Fruit fly (Drosophila melanogaster) whole organism, prepupa: ENCODE data around the gene Hap40.

Experiments used
- Blimp-1 ChIP-seq: fragments of 200-800 bp; sonication (Bioruptor generic); optimal IDR thresholded peaks from 3 replicates; lab custom pipeline; 2017; ENCODE audit warnings: missing biosample characterization, missing genetic modification characterization, mild to moderate bottlenecking, moderate library complexity, missing genetic modification reagents
- CG10631 ChIP-seq: fragments of 200-800 bp; sonication (Bioruptor generic); optimal IDR thresholded peaks from 2 replicates; lab custom pipeline; 2016; ENCODE audit warnings: missing biosample characterization, missing genetic modification characterization
- CG10669 ChIP-seq: fragments of 200-800 bp; sonication (Bioruptor generic); optimal IDR thresholded peaks from 3 replicates; lab custom pipeline; 2018; ENCODE audit warnings: missing biosample characterization, mild to moderate bottlenecking, missing genetic modification characterization, moderate library complexity
- CG11294 ChIP-seq: fragments of 200-800 bp; sonication (Bioruptor generic); IDR thresholded peaks from 2 replicates; pipeline ENCODE4 v1.3.6; 2022; ENCODE audit warnings: missing biosample characterization, missing genetic modification characterization
- CG11902 ChIP-seq: fragments of 200-800 bp; sonication (Bioruptor generic); optimal IDR thresholded peaks from 3 replicates; lab custom pipeline; 2016; ENCODE audit warnings: missing biosample characterization, missing genetic modification characterization
- CG15336 ChIP-seq: fragments of 200-800 bp; sonication (Bioruptor generic); IDR thresholded peaks from 2 replicates; pipeline ENCODE4 v1.3.6; 2022; ENCODE audit warnings: missing biosample characterization, missing genetic modification characterization
- CG1621 ChIP-seq: fragments of 200-800 bp; sonication (Bioruptor generic); optimal IDR thresholded peaks from 3 replicates; lab custom pipeline; 2018; ENCODE audit warnings: missing biosample characterization, mild to moderate bottlenecking, missing genetic modification characterization
- CG16779 ChIP-seq: fragments of 200-800 bp; sonication (Bioruptor generic); optimal IDR thresholded peaks from 3 replicates; lab custom pipeline; 2017; ENCODE audit warnings: missing biosample characterization, mild to moderate bottlenecking, missing genetic modification characterization
- CG32006 ChIP-seq: fragments of 200-800 bp; sonication (Bioruptor generic); optimal IDR thresholded peaks from 3 replicates; lab custom pipeline; 2017; ENCODE audit warnings: missing biosample characterization, mild to moderate bottlenecking, missing genetic modification characterization
- CG34406 ChIP-seq: fragments of 200-800 bp; sonication (Bioruptor generic); optimal IDR thresholded peaks from 3 replicates; lab custom pipeline; 2016; ENCODE audit warnings: missing biosample characterization, missing genetic modification characterization
- CG3919 ChIP-seq: fragments of 200-800 bp; sonication (Bioruptor generic); optimal IDR thresholded peaks from 3 replicates; lab custom pipeline; 2016; ENCODE audit warnings: missing biosample characterization, missing genetic modification characterization
- CG4318 ChIP-seq: fragments of 200-800 bp; sonication (Bioruptor generic); optimal IDR thresholded peaks from 3 replicates; lab custom pipeline; 2017; ENCODE audit warnings: missing biosample characterization, mild to moderate bottlenecking, missing genetic modification characterization
- CG6163 ChIP-seq: fragments of 200-800 bp; sonication (Bioruptor generic); IDR thresholded peaks from 3 replicates; pipeline ENCODE4 v1.3.6; 2022; ENCODE audit warnings: missing biosample characterization, missing genetic modification characterization
- CG6792 ChIP-seq: fragments of 200-800 bp; sonication (Bioruptor generic); optimal IDR thresholded peaks from 3 replicates; lab custom pipeline; 2016; ENCODE audit warnings: missing biosample characterization, missing genetic modification characterization
- CG6808 ChIP-seq: fragments of 200-800 bp; sonication (Bioruptor generic); optimal IDR thresholded peaks from 3 replicates; lab custom pipeline; 2017; ENCODE audit warnings: missing biosample characterization, missing genetic modification characterization, mild to moderate bottlenecking, moderate library complexity, missing genetic modification reagents
- CG6854 ChIP-seq: fragments of 200-800 bp; sonication (Bioruptor generic); optimal IDR thresholded peaks from 2 replicates; lab custom pipeline; 2017; ENCODE audit warnings: missing biosample characterization, mild to moderate bottlenecking, missing genetic modification characterization
- CG7368 ChIP-seq: fragments of 200-800 bp; sonication (Bioruptor generic); optimal IDR thresholded peaks from 3 replicates; lab custom pipeline; 2016; ENCODE audit warnings: missing biosample characterization, missing genetic modification characterization
- CG8319 ChIP-seq: fragments of 200-800 bp; sonication (Bioruptor generic); optimal IDR thresholded peaks from 3 replicates; lab custom pipeline; 2016; ENCODE audit warnings: missing biosample characterization, missing genetic modification characterization
- CG8632 ChIP-seq: fragments of 200-800 bp; sonication (Bioruptor generic); optimal IDR thresholded peaks from 3 replicates; lab custom pipeline; 2016; ENCODE audit warnings: missing biosample characterization, missing genetic modification characterization
- CG9139 ChIP-seq: fragments of 200-800 bp; sonication (Bioruptor generic); optimal IDR thresholded peaks from 3 replicates; lab custom pipeline; 2017; ENCODE audit warnings: missing biosample characterization, mild to moderate bottlenecking, missing genetic modification characterization
- Eip75B ChIP-seq: fragments of 200-800 bp; sonication (Bioruptor generic); optimal IDR thresholded peaks from 3 replicates; lab custom pipeline; 2016; ENCODE audit warnings: missing biosample characterization, missing genetic modification characterization
- Eip78C ChIP-seq: fragments of 200-800 bp; sonication (Bioruptor generic); peaks from one replicate; lab custom pipeline; 2016; ENCODE audit warnings: missing biosample characterization, missing genetic modification characterization
- Eip93F ChIP-seq: fragments of 200-800 bp; sonication (Bioruptor generic); optimal IDR thresholded peaks from 2 replicates; lab custom pipeline; 2016; ENCODE audit warnings: missing biosample characterization, mild to moderate bottlenecking, missing genetic modification characterization
- Ets21C ChIP-seq: fragments of 200-800 bp; sonication (Bioruptor generic); optimal IDR thresholded peaks from 3 replicates; lab custom pipeline; 2016; ENCODE audit warnings: missing biosample characterization, missing genetic modification characterization
- Hr38 ChIP-seq: sonication (Bioruptor generic); optimal IDR thresholded peaks from 2 replicates; lab custom pipeline; 2016; ENCODE audit warnings: missing biosample characterization, missing genetic modification characterization
- Hr4 ChIP-seq: fragments of 200-800 bp; sonication (Bioruptor generic); optimal IDR thresholded peaks from 3 replicates; lab custom pipeline; 2016; ENCODE audit warnings: missing biosample characterization, missing genetic modification characterization
- Lpt ChIP-seq: fragments of 200-800 bp; sonication (Bioruptor generic); optimal IDR thresholded peaks from 3 replicates; lab custom pipeline; 2016; ENCODE audit warnings: missing biosample characterization, missing genetic modification characterization
- Met ChIP-seq: fragments of 200-800 bp; sonication (Bioruptor generic); optimal IDR thresholded peaks from 3 replicates; lab custom pipeline; 2016; ENCODE audit warnings: missing biosample characterization, missing genetic modification characterization
- Smox ChIP-seq: fragments of 200-800 bp; sonication (Bioruptor generic); optimal IDR thresholded peaks from 3 replicates; lab custom pipeline; 2016; ENCODE audit warnings: missing biosample characterization, missing genetic modification characterization
- Sox102F ChIP-seq: fragments of 200-800 bp; sonication (Bioruptor generic); optimal IDR thresholded peaks from 2 replicates; lab custom pipeline; 2016; ENCODE audit warnings: missing biosample characterization, mild to moderate bottlenecking, missing genetic modification characterization
- Sox14 ChIP-seq: fragments of 200-800 bp; sonication (Bioruptor generic); optimal IDR thresholded peaks from 3 replicates; lab custom pipeline; 2016; ENCODE audit warnings: missing biosample characterization, missing genetic modification characterization
- Sox15 ChIP-seq: fragments of 200-800 bp; sonication (Bioruptor generic); optimal IDR thresholded peaks from 3 replicates; lab custom pipeline; 2016; ENCODE audit warnings: missing biosample characterization, missing genetic modification characterization
- achi ChIP-seq: fragments of 200-800 bp; sonication (Bioruptor generic); optimal IDR thresholded peaks from 3 replicates; lab custom pipeline; 2016; ENCODE audit warnings: missing biosample characterization, missing genetic modification characterization
- acj6 ChIP-seq: fragments of 200-800 bp; sonication (Bioruptor generic); optimal IDR thresholded peaks from 3 replicates; lab custom pipeline; 2016; ENCODE audit warnings: missing biosample characterization, missing genetic modification characterization
- dsx ChIP-seq: fragments of 200-800 bp; optimal IDR thresholded peaks from 3 replicates; lab custom pipeline; 2019; ENCODE audit warnings: missing biosample characterization, mild to moderate bottlenecking, missing genetic modification characterization, moderate library complexity; ENCODE audit not compliant: poor library complexity, severe bottlenecking
- esn ChIP-seq: fragments of 200-800 bp; sonication (Bioruptor generic); optimal IDR thresholded peaks from 2 replicates; lab custom pipeline; 2016; ENCODE audit warnings: missing biosample characterization, mild to moderate bottlenecking, missing genetic modification characterization, moderate library complexity
- fd59A ChIP-seq: fragments of 200-800 bp; sonication (Bioruptor generic); optimal IDR thresholded peaks from 2 replicates; lab custom pipeline; 2017; ENCODE audit warnings: missing biosample characterization, mild to moderate bottlenecking, missing genetic modification characterization, missing genetic modification reagents
- fkh ChIP-seq: fragments of 200-800 bp; sonication (Bioruptor generic); optimal IDR thresholded peaks from 3 replicates; lab custom pipeline; 2017; ENCODE audit warnings: missing biosample characterization, mild to moderate bottlenecking, missing genetic modification characterization, moderate library complexity
- lz ChIP-seq: fragments of 200-800 bp; sonication (Bioruptor generic); optimal IDR thresholded peaks from 3 replicates; lab custom pipeline; 2016; ENCODE audit warnings: missing biosample characterization, missing genetic modification characterization
- pdm3 ChIP-seq: fragments of 200-800 bp; sonication (Bioruptor generic); optimal IDR thresholded peaks from 3 replicates; lab custom pipeline; 2016; ENCODE audit warnings: missing biosample characterization, missing genetic modification characterization
- salr ChIP-seq, 2 experiments: fragments of 200-800 bp; sonication (Bioruptor generic); optimal IDR thresholded peaks; 3 replicates each; lab custom pipeline; 2016 to 2018; ENCODE audit warnings: missing biosample characterization in 2 of 2, missing genetic modification characterization in 2 of 2, mild to moderate bottlenecking in 1 of 2
- spab ChIP-seq: fragments of 200-800 bp; sonication (Bioruptor generic); optimal IDR thresholded peaks from 2 replicates; lab custom pipeline; 2017; ENCODE audit warnings: missing biosample characterization, mild to moderate bottlenecking, missing genetic modification characterization, missing genetic modification reagents
- ss ChIP-seq, 2 experiments: fragments of 200-800 bp; sonication (Bioruptor generic); optimal IDR thresholded peaks; 2 replicates in 1 of 2; 3 replicates in 1 of 2; lab custom pipeline; 2017 to 2018; ENCODE audit warnings: mild to moderate bottlenecking in 2 of 2, missing biosample characterization in 2 of 2, missing genetic modification characterization in 2 of 2, moderate library complexity in 1 of 2
- svp ChIP-seq: fragments of 200-800 bp; sonication (Bioruptor generic); peaks from one replicate; lab custom pipeline; 2016; ENCODE audit warnings: missing biosample characterization, missing genetic modification characterization

The Hap40 gene

DNA sequence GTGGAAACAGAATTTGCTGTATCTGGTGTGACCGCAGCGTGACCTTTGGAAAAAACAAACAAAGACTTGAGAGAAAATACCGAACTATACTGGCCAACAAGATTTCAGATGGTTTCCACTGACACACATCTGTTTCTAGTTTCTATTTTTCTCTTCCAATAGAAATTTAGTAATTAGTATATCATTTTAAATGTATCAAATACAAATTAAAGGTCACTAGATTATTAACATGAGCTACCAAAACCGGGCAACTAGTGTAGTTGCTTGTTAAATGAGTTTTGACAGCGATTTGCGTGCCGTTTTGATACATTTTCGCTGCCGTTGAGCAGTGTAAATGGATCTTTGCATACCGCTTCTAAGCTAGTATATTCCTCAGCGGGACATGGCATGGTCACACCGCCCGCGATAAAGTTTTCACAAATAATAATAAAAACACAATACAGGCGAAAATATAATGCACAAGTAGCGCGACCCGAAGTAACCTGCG lies at the start of gene Hap40, which contains the start of gene Pis (continued):
- TF ChIP-seq CG6163 (GFP tag; lab: Robert Waterston, UW) (peak; percentile 60; the same call in 2 of the 3 replicates), Hr4 (GFP tag; lab: Kevin White, UChicago) (peak; percentile 67), Sox15 (GFP tag; lab: Kevin White, UChicago) (peak; percentile 68), Sox14 (GFP tag; lab: Kevin White, UChicago) (peak; percentile 83), CG8632 (no peak), salr (GFP tag; optimal IDR thresholded peaks at IDR 0.05; lab: Kevin White, UChicago) (peak in 1 of 2 experiments; percentile 28), ss (GFP tag; optimal IDR thresholded peaks at IDR 0.05; lab: Kevin White, UChicago) (no peak), CG9139 (GFP tag; lab: Kevin White, UChicago) (no peak)

dm6 chrX:15662285-15662684 lies 41.6 kb upstream of the Hap40 start, which contains the start of gene CG8119:
TSS of gene CG8119 (plus strand) at chrX:15662585.
- TF ChIP-seq ss (GFP tag; optimal IDR thresholded peaks at IDR 0.05; lab: Kevin White, UChicago): no peak
- TF ChIP-seq svp: no peak
- no peak for TF ChIP-seq CG7368 (GFP tag; lab: Kevin White, UChicago)
- TF ChIP-seq CG10631 (GFP tag; lab: Kevin White, UChicago): no peak
- no peak for TF ChIP-seq Hr4 (GFP tag; lab: Kevin White, UChicago)
- no peak for TF ChIP-seq dsx (GFP tag; lab: Kevin White, UChicago)
- no peak for TF ChIP-seq Met (GFP tag; lab: Kevin White, UChicago)
- TF ChIP-seq Hr38 (GFP tag; lab: Kevin White, UChicago): no peak
- no peak for TF ChIP-seq CG8632
- TF ChIP-seq, all 60 proteins: peak for 0

dm6 chrX:15671026-15671563 lies 32.8 kb upstream of the Hap40 start, which contains the start of gene CG15646:
TSS of gene CG15646 (minus strand) at chrX:15671029.
- TF ChIP-seq CG6792 (GFP tag; lab: Kevin White, UChicago) (peak; percentile 76), CG8319 (peak; percentile 61), fkh (GFP tag; lab: Kevin White, UChicago) (no peak), esn (GFP tag; lab: Kevin White, UChicago) (peak; percentile 80), Ets21C (GFP tag; lab: Kevin White, UChicago) (peak; percentile 26), Hr4 (GFP tag; lab: Kevin White, UChicago) (peak; percentile 48), CG15336 (GFP tag; lab: Robert Waterston, UW) (peak; percentile 70), Met (GFP tag; lab: Kevin White, UChicago) (peak; percentile 76), svp (peak; percentile 89), Sox102F (GFP tag; lab: Kevin White, UChicago) (peak; percentile 49), CG6854 (GFP tag; lab: Kevin White, UChicago) (peak; percentile 59), CG8632 (peak; percentile 75), CG11294 (GFP tag; lab: Robert Waterston, UW) (no peak), CG11902 (GFP tag; lab: Kevin White, UChicago) (peak; percentile 53), Eip93F (GFP tag; lab: Kevin White, UChicago) (no peak), pdm3 (GFP tag; lab: Kevin White, UChicago) (peak; percentile 57), CG32006 (GFP tag; lab: Kevin White, UChicago) (peak; percentile 70), Lpt (GFP tag; lab: Kevin White, UChicago) (peak; percentile 55), fd59A (peak; percentile 60), CG10631 (GFP tag; lab: Kevin White, UChicago) (peak; percentile 69), CG16779 (peak; percentile 56), ss (GFP tag; optimal IDR thresholded peaks at IDR 0.05; lab: Kevin White, UChicago) (peak; percentile 82 to 88), Blimp-1 (GFP tag; lab: Kevin White, UChicago) (peak; percentile 55), Smox (GFP tag; lab: Kevin White, UChicago) (peak; percentile 72), Sox14 (GFP tag; lab: Kevin White, UChicago) (peak; percentile 43), CG10669 (peak; percentile 76), CG6808 (GFP tag; lab: Kevin White, UChicago) (peak; percentile 80), CG4318 (GFP tag; lab: Kevin White, UChicago) (peak; percentile 44), spab (GFP tag; lab: Kevin White, UChicago) (peak; percentile 67), CG3919 (GFP tag; lab: Kevin White, UChicago) (peak; percentile 80), lz (GFP tag; lab: Kevin White, UChicago) (peak; percentile 64), CG34406 (peak; percentile 81), CG1621 (tag; lab: Kevin White, UChicago) (peak; percentile 50), Eip78C (peak; percentile 92), salr (GFP tag; optimal IDR thresholded peaks at IDR 0.05; lab: Kevin White, UChicago) (peak in 1 of 2 experiments; percentile 67), achi (GFP tag; lab: Kevin White, UChicago) (peak; percentile 74), CG9139 (GFP tag; lab: Kevin White, UChicago) (peak; percentile 66), CG7368 (GFP tag; lab: Kevin White, UChicago) (peak; percentile 61), acj6 (peak; percentile 71), Eip75B (GFP tag; lab: Kevin White, UChicago) (peak; percentile 64)
